Worm (Caenorhabditis elegans) whole organism, mixed stage, embryonic: ENCODE measurements around the gene sel-7.

Source experiments
- M03D4.4 ChIP-seq: sonication (generic microtip); optimal IDR thresholded peaks from 2 replicates; lab custom pipeline; 2017; ENCODE audit warnings: mild to moderate bottlenecking, missing genetic modification characterization, missing compliant biosample characterization
- bed-3 ChIP-seq: fragments of 200-800 bp; sonication (Bioruptor generic); optimal IDR thresholded peaks from 3 replicates; lab custom pipeline; 2018; ENCODE audit warnings: mild to moderate bottlenecking, missing genetic modification characterization, moderate library complexity, missing compliant biosample characterization
- blmp-1 ChIP-seq: fragments of 150-350 bp; optimal IDR thresholded peaks from 2 replicates; lab custom pipeline; 2014; ENCODE audit warnings: missing biosample characterization, missing genetic modification characterization
- ceh-43 ChIP-seq: fragments of 200-800 bp; sonication (Bioruptor generic); optimal IDR thresholded peaks from 2 replicates; lab custom pipeline; 2018; ENCODE audit warnings: mild to moderate bottlenecking, missing genetic modification characterization, moderate library complexity, missing compliant biosample characterization
- ceh-83 ChIP-seq: fragments of 200-800 bp; sonication (Bioruptor generic); optimal IDR thresholded peaks from 2 replicates; lab custom pipeline; 2018; ENCODE audit warnings: mild to moderate bottlenecking, missing genetic modification characterization, missing compliant biosample characterization
- ces-1 ChIP-seq: fragments of 150-350 bp; optimal IDR thresholded peaks from 2 replicates; lab custom pipeline; 2014; ENCODE audit warnings: missing biosample characterization, missing genetic modification reagents, missing genetic modification characterization
- cnd-1 ChIP-seq: fragments of 200-800 bp; sonication (Bioruptor generic); optimal IDR thresholded peaks from 2 replicates; lab custom pipeline; 2018; ENCODE audit warnings: mild to moderate bottlenecking, missing genetic modification characterization, missing compliant biosample characterization
- drap-1 ChIP-seq: fragments of 200-800 bp; sonication (Bioruptor generic); optimal IDR thresholded peaks from 3 replicates; lab custom pipeline; 2018; ENCODE audit warnings: mild to moderate bottlenecking, missing genetic modification characterization, missing compliant biosample characterization
- elt-1 ChIP-seq: sonication (generic microtip); optimal IDR thresholded peaks from 2 replicates; lab custom pipeline; 2017; ENCODE audit warnings: missing genetic modification characterization, mild to moderate bottlenecking, missing compliant biosample characterization, antibody characterized with exemption, moderate library complexity, borderline replicate concordance; ENCODE audit not compliant: insufficient read depth
- flh-1 ChIP-seq: fragments of 200-800 bp; sonication (Bioruptor generic); optimal IDR thresholded peaks from 2 replicates; lab custom pipeline; 2018; ENCODE audit warnings: mild to moderate bottlenecking, missing genetic modification characterization, moderate library complexity, missing compliant biosample characterization
- ham-2 ChIP-seq: fragments of 200-800 bp; sonication (Bioruptor generic); optimal IDR thresholded peaks from 2 replicates; lab custom pipeline; 2018; ENCODE audit warnings: mild to moderate bottlenecking, missing genetic modification characterization, missing compliant biosample characterization
- hlh-1 ChIP-seq: fragments of 150-350 bp; optimal IDR thresholded peaks from 2 replicates; lab custom pipeline; 2014; ENCODE audit warnings: missing biosample characterization, missing genetic modification reagents, missing genetic modification characterization
- lin-13 ChIP-seq: fragments of 150-350 bp; optimal IDR thresholded peaks from 2 replicates; lab custom pipeline; 2014; ENCODE audit warnings: missing biosample characterization, missing genetic modification characterization
- lin-32 ChIP-seq: fragments of 200-800 bp; sonication (Bioruptor generic); optimal IDR thresholded peaks from 2 replicates; lab custom pipeline; 2018; ENCODE audit warnings: mild to moderate bottlenecking, missing genetic modification characterization, missing compliant biosample characterization
- lsy-2 ChIP-seq: fragments of 150-350 bp; optimal IDR thresholded peaks from 2 replicates; lab custom pipeline; 2014; ENCODE audit warnings: missing biosample characterization, missing genetic modification characterization
- mab-5 ChIP-seq: fragments of 150-350 bp; optimal IDR thresholded peaks from 2 replicates; lab custom pipeline; 2014; ENCODE audit warnings: missing biosample characterization, missing genetic modification characterization
- mls-2 ChIP-seq: sonication (generic microtip); optimal IDR thresholded peaks from 2 replicates; lab custom pipeline; 2016; ENCODE audit warnings: mild to moderate bottlenecking, missing genetic modification characterization, moderate library complexity, missing compliant biosample characterization
- nhr-12 ChIP-seq: fragments of 150-350 bp; optimal IDR thresholded peaks from 2 replicates; lab custom pipeline; 2014; ENCODE audit warnings: missing biosample characterization, missing genetic modification characterization
- nhr-2 ChIP-seq: fragments of 150-350 bp; optimal IDR thresholded peaks from 2 replicates; lab custom pipeline; 2014; ENCODE audit warnings: missing biosample characterization, missing genetic modification characterization
- nhr-237 ChIP-seq: fragments of 150-350 bp; optimal IDR thresholded peaks from 2 replicates; lab custom pipeline; 2014; ENCODE audit warnings: missing biosample characterization, missing genetic modification characterization
- nhr-76 ChIP-seq: sonication (generic microtip); optimal IDR thresholded peaks from 2 replicates; lab custom pipeline; 2017; ENCODE audit warnings: missing biosample characterization, missing genetic modification characterization
- pha-4 ChIP-seq: fragments of 150-350 bp; optimal IDR thresholded peaks from 2 replicates; lab custom pipeline; 2018; ENCODE audit warnings: missing biosample characterization, missing genetic modification reagents, missing genetic modification characterization
- sem-2 ChIP-seq: fragments of 200-800 bp; sonication (Bioruptor generic); optimal IDR thresholded peaks from 2 replicates; lab custom pipeline; 2018; ENCODE audit warnings: mild to moderate bottlenecking, missing genetic modification characterization, missing compliant biosample characterization
- snpc-4 ChIP-seq: fragments of 150-350 bp; optimal IDR thresholded peaks from 2 replicates; lab custom pipeline; 2014; ENCODE audit warnings: missing biosample characterization, missing genetic modification characterization
- sptf-1 ChIP-seq: sonication (generic microtip); optimal IDR thresholded peaks from 2 replicates; lab custom pipeline; 2017; ENCODE audit warnings: mild to moderate bottlenecking, missing genetic modification characterization, moderate library complexity, missing compliant biosample characterization
- unc-120 ChIP-seq: sonication (generic microtip); optimal IDR thresholded peaks from 2 replicates; lab custom pipeline; 2017; ENCODE audit warnings: missing genetic modification characterization, missing compliant biosample characterization; ENCODE audit not compliant: poor library complexity, severe bottlenecking
- unc-39 ChIP-seq: fragments of 150-350 bp; optimal IDR thresholded peaks from 2 replicates; lab custom pipeline; 2014; ENCODE audit warnings: missing biosample characterization, missing genetic modification characterization
- unc-62 ChIP-seq: fragments of 150-350 bp; optimal IDR thresholded peaks from 2 replicates; lab custom pipeline; 2014; ENCODE audit warnings: missing biosample characterization, missing genetic modification reagents, missing genetic modification characterization
- ztf-11 ChIP-seq: fragments of 150-350 bp; optimal IDR thresholded peaks from 2 replicates; lab custom pipeline; 2014; ENCODE audit warnings: missing biosample characterization, missing genetic modification characterization

sel-7 gene

ce11 chrX:14335220-14335619 is 5.1 kb downstream of the sel-7 start, which contains the start of gene K04G11.1:
Gene K04G11.1, plus strand, starts transcription at chrX:14335520.
- TF ChIP-seq flh-1, result no peak
- TF ChIP-seq mls-2 (tag; lab: Kevin White, UChicago), result no peak
- TF ChIP-seq elt-1 (tag; lab: Kevin White, UChicago), result no peak
- no peak for TF ChIP-seq drap-1
- TF ChIP-seq, all 35 proteins: peak for 0

ce11 chrX:14334151-14334550 is 6.1 kb downstream of the sel-7 start:
- peak; percentile 78 for TF ChIP-seq hlh-1 (tag; lab: Kevin White, UChicago)
- no peak for TF ChIP-seq mls-2 (tag; lab: Kevin White, UChicago)
- no peak for TF ChIP-seq nhr-237 (tag; lab: Kevin White, UChicago)
- TF ChIP-seq unc-120 (tag; lab: Kevin White, UChicago), result peak; percentile 36
- no peak for TF ChIP-seq lin-32 (GFP tag; lab: Kevin White, UChicago)

- TF ChIP-seq mls-2 (tag; lab: Kevin White, UChicago) (peak; percentile 52), nhr-76 (tag; lab: Kevin White, UChicago) (no peak), lin-13 (tag; lab: Kevin White, UChicago) (no peak)
- TF ChIP-seq, all 35 proteins: peak for 1
These were observed 10.9 kb downstream of the sel-7 start for ce11 chrX:14329348-14329747.

- TF ChIP-seq hlh-1 (tag; lab: Kevin White, UChicago), result peak; percentile 72
- TF ChIP-seq ces-1, result peak; percentile 33
- TF ChIP-seq mab-5 (tag; lab: Kevin White, UChicago), result no peak
- TF ChIP-seq cnd-1 (tag; lab: Kevin White, UChicago), result peak; percentile 70
- TF ChIP-seq unc-120 (tag; lab: Kevin White, UChicago), result peak; percentile 41
- TF ChIP-seq blmp-1, result no peak
These were observed 12.9 kb downstream of the sel-7 start, which contains the start of gene C11H1.7 for ce11 chrX:14327398-14327797. Gene C11H1.7, plus strand, starts transcription at chrX:14327409.

ce11 chrX:14326578-14326977 is 13.7 kb downstream of the sel-7 start:
- TF ChIP-seq nhr-76 (tag; lab: Kevin White, UChicago) (no peak), lsy-2 (tag; lab: Kevin White, UChicago) (no peak), unc-39 (tag; lab: Kevin White, UChicago) (no peak), ces-1 (no peak), nhr-12 (tag; lab: Kevin White, UChicago) (no peak), snpc-4 (tag; lab: Kevin White, UChicago) (no peak), ceh-43 (no peak)

ce11 chrX:14324289-14324688 is 16.0 kb downstream of the sel-7 start:
- TF ChIP-seq ceh-83 (peak; percentile 25), unc-120 (tag; lab: Kevin White, UChicago) (no peak), nhr-2 (tag; lab: Kevin White, UChicago) (peak; percentile 6)

ce11 chrX:14322793-14323192 is 17.5 kb downstream of the sel-7 start:
- TF ChIP-seq sptf-1, result no peak
- no peak for TF ChIP-seq sem-2 (GFP tag; lab: Kevin White, UChicago)
- TF ChIP-seq unc-62 (GFP tag; lab: Kevin White, UChicago), result no peak
- no peak for TF ChIP-seq nhr-12 (tag; lab: Kevin White, UChicago)
- peak; percentile 24 for TF ChIP-seq elt-1 (tag; lab: Kevin White, UChicago)

ce11 chrX:14320298-14320697 is 20.0 kb downstream of the sel-7 start, which contains the start of gene C11H1.9:
Gene C11H1.9, minus strand, starts transcription at chrX:14320398.
- TF ChIP-seq sptf-1 (no peak), M03D4.4 (tag; lab: Kevin White, UChicago) (no peak), snpc-4 (tag; lab: Kevin White, UChicago) (no peak), unc-120 (tag; lab: Kevin White, UChicago) (no peak), nhr-2 (tag; lab: Kevin White, UChicago) (no peak), ham-2 (GFP tag; lab: Kevin White, UChicago) (no peak), cnd-1 (tag; lab: Kevin White, UChicago) (no peak), elt-1 (tag; lab: Kevin White, UChicago) (no peak), hlh-1 (tag; lab: Kevin White, UChicago) (no peak), drap-1 (no peak), nhr-76 (tag; lab: Kevin White, UChicago) (no peak), ceh-83 (no peak), ztf-11 (tag; lab: Kevin White, UChicago) (no peak), bed-3 (GFP tag; lab: Kevin White, UChicago) (no peak), pha-4 (tag; lab: Kevin White, UChicago) (no peak)
- TF ChIP-seq, all 35 proteins: peak for 0
